Worm (Caenorhabditis elegans): ENCODE measurements around the gene asp-6.

The asp-6 gene

ce11 chrV:8281646-8282045 lies 12.9 kb upstream of the asp-6 start:
- TF ChIP-seq T22C8.4 (GFP tag; IDR thresholded peaks at IDR 0.05) (no peak), tab-1 (GFP tag; IDR thresholded peaks at IDR 0.05) (no peak)

- TF ChIP-seq flt-1 (GFP tag; IDR thresholded peaks at IDR 0.05) (no peak), klf-2 (GFP tag; conservative IDR thresholded peaks at IDR 0.05) (no peak), med-1 (GFP tag; optimal IDR thresholded peaks at IDR 0.05; ENCODE audit: insufficient read depth) (no peak), ztf-23 (GFP tag; IDR thresholded peaks at IDR 0.05) (no peak), ref-1 (GFP tag; conservative IDR thresholded peaks at IDR 0.05) (no peak), tab-1 (GFP tag; IDR thresholded peaks at IDR 0.05) (no peak), T22C8.4 (GFP tag; IDR thresholded peaks at IDR 0.05) (no peak), ztf-29 (GFP tag; IDR thresholded peaks at IDR 0.05) (no peak), cog-1 (tag; optimal IDR thresholded peaks at IDR 0.05) (no peak)
Observed at ce11 chrV:8280770-8281169, 12.0 kb upstream of the asp-6 start, which contains the start of gene str-135. str-135 (minus strand) TSS chrV:8280870.

ce11 chrV:8278830-8279229 lies 10.1 kb upstream of the asp-6 start, which contains the start of gene str-136:
str-136 (minus strand) TSS chrV:8278930.
- no peak for TF ChIP-seq ztf-23 (GFP tag; IDR thresholded peaks at IDR 0.05)
- TF ChIP-seq klf-2 (GFP tag; conservative IDR thresholded peaks at IDR 0.05), result no peak
- no peak for TF ChIP-seq tab-1 (GFP tag; IDR thresholded peaks at IDR 0.05)
- TF ChIP-seq ztf-29 (GFP tag; IDR thresholded peaks at IDR 0.05), result no peak
- no peak for TF ChIP-seq T22C8.4 (GFP tag; IDR thresholded peaks at IDR 0.05)
- TF ChIP-seq cog-1 (tag; optimal IDR thresholded peaks at IDR 0.05), result no peak
- TF ChIP-seq med-1 (GFP tag; optimal IDR thresholded peaks at IDR 0.05; ENCODE audit: insufficient read depth), result no peak
- no peak for TF ChIP-seq ref-1 (GFP tag; conservative IDR thresholded peaks at IDR 0.05)

ce11 chrV:8271995-8272394 lies 3.3 kb upstream of the asp-6 start, which contains the start of gene asp-5:
asp-5 (plus strand) TSS chrV:8272385.
- TF ChIP-seq med-1 (GFP tag; optimal IDR thresholded peaks at IDR 0.05; ENCODE audit: insufficient read depth), result no peak

ce11 chrV:8271395-8271794 lies 2.7 kb upstream of the asp-6 start:
- no peak for TF ChIP-seq T22C8.4 (GFP tag; IDR thresholded peaks at IDR 0.05)
- TF ChIP-seq ztf-23 (GFP tag; IDR thresholded peaks at IDR 0.05), result no peak
- TF ChIP-seq tab-1 (GFP tag; IDR thresholded peaks at IDR 0.05), result no peak
- no peak for TF ChIP-seq flt-1 (GFP tag; IDR thresholded peaks at IDR 0.05)
- TF ChIP-seq med-1 (GFP tag; optimal IDR thresholded peaks at IDR 0.05; ENCODE audit: insufficient read depth), result no peak
- TF ChIP-seq ref-1 (GFP tag; conservative IDR thresholded peaks at IDR 0.05), result no peak
- TF ChIP-seq cog-1 (tag; optimal IDR thresholded peaks at IDR 0.05), result no peak
- no peak for TF ChIP-seq klf-2 (GFP tag; conservative IDR thresholded peaks at IDR 0.05)
- no peak for TF ChIP-seq ztf-29 (GFP tag; IDR thresholded peaks at IDR 0.05)

ce11 chrV:8269878-8270277 lies 1.1 kb upstream of the asp-6 start:
- no peak for TF ChIP-seq tab-1 (GFP tag; IDR thresholded peaks at IDR 0.05)
- TF ChIP-seq ref-1 (GFP tag; conservative IDR thresholded peaks at IDR 0.05), result no peak
- no peak for TF ChIP-seq med-1 (GFP tag; optimal IDR thresholded peaks at IDR 0.05; ENCODE audit: insufficient read depth)
- no peak for TF ChIP-seq klf-2 (GFP tag; conservative IDR thresholded peaks at IDR 0.05)
- no peak for TF ChIP-seq ztf-29 (GFP tag; IDR thresholded peaks at IDR 0.05)
- no peak for TF ChIP-seq ztf-23 (GFP tag; IDR thresholded peaks at IDR 0.05)
- no peak for TF ChIP-seq flt-1 (GFP tag; IDR thresholded peaks at IDR 0.05)
- no peak for TF ChIP-seq cog-1 (tag; optimal IDR thresholded peaks at IDR 0.05)
- TF ChIP-seq T22C8.4 (GFP tag; IDR thresholded peaks at IDR 0.05), result no peak

ce11 chrV:8267275-8267674 lies 1.5 kb downstream of the asp-6 start:
- TF ChIP-seq ztf-29 (GFP tag; IDR thresholded peaks at IDR 0.05), result no peak

- TF ChIP-seq ref-1 (GFP tag; conservative IDR thresholded peaks at IDR 0.05) (no peak), med-1 (GFP tag; optimal IDR thresholded peaks at IDR 0.05; ENCODE audit: insufficient read depth) (no peak), klf-2 (GFP tag; conservative IDR thresholded peaks at IDR 0.05) (no peak), flt-1 (GFP tag; IDR thresholded peaks at IDR 0.05) (no peak), T22C8.4 (GFP tag; IDR thresholded peaks at IDR 0.05) (no peak), ztf-23 (GFP tag; IDR thresholded peaks at IDR 0.05) (no peak)
Observed at ce11 chrV:8266232-8266631, 2.5 kb downstream of the asp-6 start, which contains the start of gene F21F8.5. F21F8.5 (minus strand) TSS chrV:8266332.

- TF ChIP-seq ref-1 (GFP tag; conservative IDR thresholded peaks at IDR 0.05) (no peak), flt-1 (GFP tag; IDR thresholded peaks at IDR 0.05) (no peak), ztf-23 (GFP tag; IDR thresholded peaks at IDR 0.05) (no peak), cog-1 (tag; optimal IDR thresholded peaks at IDR 0.05) (no peak), med-1 (GFP tag; optimal IDR thresholded peaks at IDR 0.05; ENCODE audit: insufficient read depth) (no peak), tab-1 (GFP tag; IDR thresholded peaks at IDR 0.05) (no peak), klf-2 (GFP tag; conservative IDR thresholded peaks at IDR 0.05) (no peak), T22C8.4 (GFP tag; IDR thresholded peaks at IDR 0.05) (no peak), ztf-29 (GFP tag; IDR thresholded peaks at IDR 0.05) (no peak)
Observed at ce11 chrV:8263941-8264340, 4.8 kb downstream of the asp-6 start, which contains the start of gene C16D9.9. C16D9.9 (plus strand) TSS chrV:8264241.

ce11 chrV:8263466-8263865 lies 5.3 kb downstream of the asp-6 start, which contains the start of gene C16D9.8:
C16D9.8 (minus strand) TSS chrV:8263566.
- TF ChIP-seq med-1 (GFP tag; optimal IDR thresholded peaks at IDR 0.05; ENCODE audit: insufficient read depth) (no peak), cog-1 (tag; optimal IDR thresholded peaks at IDR 0.05) (no peak), ztf-23 (GFP tag; IDR thresholded peaks at IDR 0.05) (no peak), T22C8.4 (GFP tag; IDR thresholded peaks at IDR 0.05) (no peak), ref-1 (GFP tag; conservative IDR thresholded peaks at IDR 0.05) (no peak), tab-1 (GFP tag; IDR thresholded peaks at IDR 0.05) (no peak), flt-1 (GFP tag; IDR thresholded peaks at IDR 0.05) (no peak), klf-2 (GFP tag; conservative IDR thresholded peaks at IDR 0.05) (no peak)

- TF ChIP-seq T22C8.4 (GFP tag; IDR thresholded peaks at IDR 0.05) (no peak), ztf-29 (GFP tag; IDR thresholded peaks at IDR 0.05) (no peak), klf-2 (GFP tag; conservative IDR thresholded peaks at IDR 0.05) (no peak), flt-1 (GFP tag; IDR thresholded peaks at IDR 0.05) (no peak), ref-1 (GFP tag; conservative IDR thresholded peaks at IDR 0.05) (no peak), med-1 (GFP tag; optimal IDR thresholded peaks at IDR 0.05; ENCODE audit: insufficient read depth) (no peak), ztf-23 (GFP tag; IDR thresholded peaks at IDR 0.05) (no peak)
Observed at ce11 chrV:8262212-8262611, 6.5 kb downstream of the asp-6 start.

Data from whole organism, midembryonic.